Fruit fly (Drosophila melanogaster): ENCODE data around the gene CG10345.
A peak's percentile ranks its signal among the peaks of the same experiment; 100 is the strongest.

Gene CG10345

dm6 chr3R:16604715-16605114 is at the start of gene CG10345:
Gene CG10345, minus strand, starts transcription at chr3R:16604861.
- no peak for TF ChIP-seq CG17801 (GFP tag; optimal IDR thresholded peaks at IDR 0.05; ENCODE audit: partially characterized antibody)

- peak; percentile 37 for TF ChIP-seq CG17801 (GFP tag; optimal IDR thresholded peaks at IDR 0.05; ENCODE audit: partially characterized antibody)
Observed at dm6 chr3R:16652091-16652490, 47.4 kb upstream of the CG10345 start, which contains the start of gene CG14907. Gene CG14907, minus strand, starts transcription at chr3R:16652319.

DNA sequence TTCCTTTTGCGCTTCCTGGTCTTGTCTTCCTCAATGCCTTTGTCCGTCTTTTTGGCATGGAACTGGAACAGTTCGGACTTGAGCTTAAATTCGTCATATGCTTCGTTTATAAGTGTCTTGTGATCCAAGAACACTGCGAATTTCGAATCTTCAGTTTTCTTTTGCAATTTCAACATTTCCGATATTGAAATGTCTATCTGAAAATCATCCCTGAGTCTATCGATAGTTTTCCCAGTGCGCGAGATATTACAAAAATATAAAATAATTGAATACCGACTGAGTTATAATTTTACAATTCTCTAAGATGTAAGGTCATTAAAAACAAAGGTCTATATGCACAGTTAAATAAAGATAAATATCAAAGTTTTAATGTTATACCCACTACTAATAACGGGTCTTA is 46.3 kb upstream of the CG10345 start, which contains the start of gene Mettl4:
TSS of gene Mettl4 (minus strand) at position 208 of the 400 bp plus-strand sequence.
- TF ChIP-seq CG17801 (GFP tag; optimal IDR thresholded peaks at IDR 0.05; ENCODE audit: partially characterized antibody) = no peak

DNA sequence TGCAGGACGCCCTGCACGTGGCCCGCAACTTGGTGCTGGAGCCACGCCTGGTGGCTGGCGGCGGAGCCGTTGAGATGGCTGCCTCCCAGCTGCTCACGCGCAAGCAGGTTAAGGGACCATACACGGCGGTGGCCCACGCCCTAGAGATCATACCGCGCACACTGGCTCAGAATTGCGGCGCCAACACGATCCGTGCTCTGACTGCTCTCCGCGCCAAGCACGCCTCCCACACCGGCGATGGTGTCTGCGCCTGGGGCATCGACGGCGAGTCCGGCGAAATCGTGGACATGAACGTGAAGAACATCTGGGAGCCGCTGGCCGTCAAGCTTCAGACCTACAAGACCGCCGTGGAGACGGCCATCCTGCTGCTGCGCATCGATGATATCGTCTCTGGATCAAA is 44.6 kb upstream of the CG10345 start:
- TF ChIP-seq CG17801 (GFP tag; optimal IDR thresholded peaks at IDR 0.05; ENCODE audit: partially characterized antibody) = no peak

dm6 chr3R:16647716-16648016 is 43.0 kb upstream of the CG10345 start:
- TF ChIP-seq CG17801 (GFP tag; optimal IDR thresholded peaks at IDR 0.05; ENCODE audit: partially characterized antibody) = peak; percentile 16

DNA sequence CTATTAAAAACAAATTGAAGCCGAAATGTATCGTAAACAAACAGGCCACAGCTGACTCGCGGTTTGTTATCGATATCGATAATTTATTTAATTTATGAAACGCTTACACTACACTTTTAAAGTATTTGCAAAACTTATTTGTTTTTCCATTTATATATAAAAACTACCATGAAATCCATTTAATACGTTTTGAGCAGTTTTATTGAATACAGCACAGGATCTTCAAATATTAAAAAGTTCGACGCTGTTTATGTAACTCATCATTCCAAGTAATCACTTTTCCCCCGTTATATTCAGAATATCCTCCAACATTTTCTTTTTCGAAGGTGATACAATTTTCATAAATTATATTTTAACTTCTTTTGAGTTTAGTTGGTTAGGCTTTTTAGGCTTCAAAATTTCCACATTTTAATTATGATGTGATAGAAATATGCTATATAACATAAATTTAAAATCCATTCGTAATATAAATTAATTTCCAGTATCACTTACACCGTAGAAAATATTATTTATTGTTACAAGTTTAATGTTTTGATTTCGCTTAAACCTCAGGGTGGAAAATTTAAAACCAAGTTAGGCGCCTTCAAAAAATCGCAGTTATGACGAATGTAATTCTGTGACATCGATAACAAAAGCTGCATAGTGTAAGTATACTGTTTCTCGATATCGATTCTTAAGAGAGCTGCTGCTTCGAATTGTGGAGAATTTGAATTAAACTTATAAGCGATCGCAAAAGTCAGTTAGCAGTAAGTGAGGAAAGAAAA is 42.5 kb upstream of the CG10345 start, which contains the start of the genes CG10324 and CCT3:
TSS of gene CG10324 (minus strand) at position 53 of the 764 bp plus-strand sequence.
TSS of gene CCT3 (plus strand) at position 654 of the 764 bp plus-strand sequence.
- peak; percentile 51 for TF ChIP-seq CG17801 (GFP tag; optimal IDR thresholded peaks at IDR 0.05; ENCODE audit: partially characterized antibody)

DNA sequence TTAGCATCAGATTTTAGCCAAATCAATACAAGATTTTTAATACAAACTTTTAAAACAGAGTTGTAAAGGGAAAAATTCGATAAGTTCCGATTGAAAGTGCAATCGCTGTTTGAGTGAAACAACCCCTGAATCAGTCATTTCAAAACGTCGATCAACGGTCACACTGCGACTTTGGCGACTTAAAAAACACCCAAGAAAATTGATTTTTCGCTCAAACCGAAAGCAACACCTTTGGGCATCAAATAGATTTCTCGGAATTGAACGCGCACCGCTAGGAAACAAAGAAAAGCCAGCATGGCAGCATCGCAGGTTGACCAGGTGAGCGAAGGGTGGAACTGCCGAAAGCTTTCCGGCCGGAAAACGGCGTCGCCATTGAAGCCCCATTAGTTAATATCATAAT is 38.9 kb upstream of the CG10345 start, which contains the start of gene Arl6IP1:
TSS of gene Arl6IP1 (plus strand) at position 15 of the 400 bp plus-strand sequence.
- peak; percentile 7 for TF ChIP-seq CG17801 (GFP tag; optimal IDR thresholded peaks at IDR 0.05; ENCODE audit: partially characterized antibody)

DNA sequence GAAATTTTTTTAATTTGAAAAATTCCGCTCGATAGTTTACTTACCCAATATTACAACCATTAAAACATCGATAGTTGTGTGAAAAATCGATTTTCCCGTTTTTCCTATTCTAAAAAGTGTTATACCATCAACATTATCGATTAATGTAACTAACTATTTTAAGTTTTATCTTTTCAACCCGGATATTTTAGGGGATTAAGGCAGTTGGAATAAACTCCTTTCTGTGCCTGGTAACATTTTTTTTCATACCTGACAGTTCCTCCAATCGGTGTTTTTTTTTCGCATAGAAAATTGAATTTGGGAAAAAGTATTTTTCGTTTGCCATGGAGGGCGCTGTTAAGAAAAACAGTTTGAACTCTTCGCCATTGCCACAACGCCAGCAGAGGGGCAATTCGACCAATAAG is 35.3 kb upstream of the CG10345 start, which contains the start of gene nonA-l:
TSS of gene nonA-l (plus strand) at position 201 of the 404 bp plus-strand sequence.
- TF ChIP-seq CG17801 (GFP tag; optimal IDR thresholded peaks at IDR 0.05; ENCODE audit: partially characterized antibody) = no peak

DNA sequence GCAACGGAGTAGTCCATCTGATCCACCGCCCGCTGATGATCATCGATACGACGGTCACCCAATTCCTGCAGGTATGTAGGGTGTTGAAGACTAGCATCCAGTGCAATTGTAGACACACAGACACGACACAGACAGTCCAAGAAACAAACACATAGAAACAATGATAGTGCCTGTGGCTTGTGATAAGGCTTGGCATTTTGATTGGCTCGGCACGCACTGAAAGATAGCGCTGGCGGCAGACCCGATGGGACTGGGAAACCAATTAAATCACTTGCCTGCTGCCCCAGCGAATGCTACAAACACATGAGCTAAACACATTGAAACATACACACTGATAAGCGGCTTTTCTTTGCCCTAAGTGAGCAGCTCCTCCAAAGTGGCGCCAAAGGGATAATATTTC is 28.0 kb upstream of the CG10345 start:
- no peak for TF ChIP-seq CG17801 (GFP tag; optimal IDR thresholded peaks at IDR 0.05; ENCODE audit: partially characterized antibody)

DNA sequence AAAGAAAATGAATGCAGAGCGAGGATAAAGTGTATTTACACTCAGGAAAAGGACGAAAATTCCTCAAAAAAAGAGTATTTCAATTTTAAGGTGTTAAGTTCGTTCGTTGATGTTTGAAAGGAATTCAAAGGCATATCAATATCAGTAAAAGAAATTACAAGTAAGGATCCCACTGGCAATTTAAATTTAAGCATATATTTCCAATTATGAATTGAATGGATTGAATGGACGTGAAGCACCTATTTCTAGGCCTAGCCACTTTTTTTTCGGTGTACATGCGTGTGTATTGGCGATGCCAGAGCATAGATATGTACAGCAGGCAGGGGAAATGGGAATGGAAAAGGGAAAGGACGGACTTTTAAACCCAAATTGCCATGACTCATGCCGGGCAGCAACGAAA is 25.9 kb upstream of the CG10345 start:
- TF ChIP-seq CG17801 (GFP tag; optimal IDR thresholded peaks at IDR 0.05; ENCODE audit: partially characterized antibody) = no peak

- TF ChIP-seq CG17801 (GFP tag; optimal IDR thresholded peaks at IDR 0.05; ENCODE audit: partially characterized antibody) = no peak
Observed at dm6 chr3R:16626899-16627432, 22.3 kb upstream of the CG10345 start.

DNA sequence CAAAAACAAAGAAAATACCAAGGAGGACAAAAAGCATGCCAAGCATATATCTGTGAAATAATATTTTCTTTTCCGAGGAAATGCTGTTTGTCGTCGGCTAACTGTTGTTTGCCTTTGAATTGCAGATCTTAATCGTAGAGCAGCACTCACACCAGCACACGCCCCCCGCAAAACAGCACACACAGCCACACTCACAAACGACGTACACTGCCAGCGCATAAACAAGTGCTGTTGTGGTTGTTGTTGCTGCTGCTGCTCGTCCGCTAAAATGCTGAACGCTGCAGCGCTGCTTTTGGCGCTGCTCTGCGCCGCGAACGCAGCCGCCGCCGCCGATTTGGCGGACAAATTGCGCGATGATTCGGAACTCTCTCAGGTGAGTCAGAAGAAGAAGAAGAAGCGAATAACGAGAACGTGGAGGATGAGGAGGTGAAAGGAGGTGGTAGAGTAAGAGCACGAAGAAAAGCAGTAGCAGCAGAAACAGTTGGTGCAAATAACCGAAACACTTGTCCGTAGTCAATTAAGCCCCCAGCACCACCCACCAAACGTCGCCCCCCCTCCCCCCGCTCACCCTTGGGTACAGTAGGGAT is 21.3 kb upstream of the CG10345 start:
- TF ChIP-seq CG17801 (GFP tag; optimal IDR thresholded peaks at IDR 0.05; ENCODE audit: partially characterized antibody) = no peak

DNA sequence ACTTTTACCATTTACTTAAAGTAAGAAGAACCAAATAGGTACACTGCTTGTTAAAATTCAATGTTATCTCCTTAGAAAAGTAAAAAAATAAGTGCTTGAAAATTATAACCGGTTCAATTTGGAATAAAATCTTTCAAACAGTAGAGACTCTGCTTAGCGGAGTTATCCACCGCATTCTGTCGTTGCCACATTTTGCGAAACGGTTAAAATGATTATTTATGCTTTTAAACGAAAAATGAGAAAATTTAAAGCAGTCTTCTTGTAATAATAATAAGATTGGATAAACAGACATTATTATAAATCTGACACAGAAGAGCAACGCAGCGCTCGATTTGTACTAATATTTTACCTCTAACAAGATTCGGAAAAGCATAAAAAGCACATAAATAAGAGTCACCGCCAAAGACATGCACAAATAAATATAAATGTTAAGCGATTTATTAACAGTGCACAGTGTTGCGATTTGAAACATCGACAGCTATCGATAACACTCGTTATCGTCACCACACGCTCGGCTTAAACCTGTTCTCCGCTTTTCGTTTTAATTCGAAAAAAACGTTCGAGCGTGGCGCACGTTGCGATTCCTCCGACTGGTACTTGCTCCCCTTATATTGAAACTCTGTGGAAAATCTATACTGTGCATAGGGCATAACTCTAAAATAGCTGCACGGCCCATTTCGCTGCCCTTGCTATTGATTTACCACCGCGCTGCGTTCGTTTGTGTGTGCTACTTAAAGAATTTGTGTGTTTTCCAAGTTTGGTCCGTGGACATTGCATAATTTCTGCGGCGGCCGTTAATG is 20.3 kb upstream of the CG10345 start, which contains the start of gene Fas1:
TSS of gene Fas1 (plus strand) at position 489 of the 800 bp plus-strand sequence.
- TF ChIP-seq CG17801 (GFP tag; optimal IDR thresholded peaks at IDR 0.05; ENCODE audit: partially characterized antibody) = no peak

DNA sequence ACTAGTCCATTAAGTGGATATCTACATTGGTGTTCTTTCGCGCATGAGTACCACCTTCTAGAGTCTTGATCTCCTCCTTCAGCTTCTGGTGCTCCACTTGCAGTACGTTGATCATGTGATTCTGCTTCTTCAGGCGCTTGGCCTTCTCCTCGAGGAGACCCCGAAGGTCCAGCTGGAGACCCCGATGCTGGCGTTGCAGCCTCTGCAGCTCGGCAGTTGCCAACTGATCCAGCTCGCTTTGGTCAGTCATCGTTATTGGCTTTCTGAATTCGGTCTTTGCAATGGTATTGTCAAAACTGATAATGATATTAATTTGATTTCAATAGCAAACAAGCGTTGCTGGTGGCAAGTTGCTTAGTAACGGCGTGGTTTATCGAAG is 19.7 kb upstream of the CG10345 start, which contains the start of gene Ccdc114:
TSS of gene Ccdc114 (minus strand) at position 347 of the 379 bp plus-strand sequence.
- TF ChIP-seq CG17801 (GFP tag; optimal IDR thresholded peaks at IDR 0.05; ENCODE audit: partially characterized antibody) = no peak

dm6 chr3R:16620478-16620877 is 15.8 kb upstream of the CG10345 start, which contains the start of gene CG14893:
Gene CG14893, plus strand, starts transcription at chr3R:16620778.
- TF ChIP-seq CG17801 (GFP tag; optimal IDR thresholded peaks at IDR 0.05; ENCODE audit: partially characterized antibody) = no peak

All from ovary, adult (tissue).